Worm (Caenorhabditis elegans) whole organism, L4 larva: Measurements from ENCODE around the gene R07B7.12.

ENCODE experiments used
- D1046.2 ChIP-seq: fragments of 200-800 bp; sonication (Bioruptor generic); IDR thresholded peaks from 2 replicates; pipeline ENCODE4 v1.3.6; 2022; ENCODE audit warnings: missing genetic modification characterization, missing compliant biosample characterization
- R02D3.7 ChIP-seq: fragments of 150-350 bp; sonication (generic microtip); optimal IDR thresholded peaks from 3 replicates; lab custom pipeline; 2014; ENCODE audit warnings: missing biosample characterization, missing genetic modification characterization
- T20F7.1 ChIP-seq: fragments of 200-800 bp; sonication (Bioruptor generic); optimal IDR thresholded peaks from 2 replicates; lab custom pipeline; 2018; ENCODE audit warnings: mild to moderate bottlenecking, missing genetic modification characterization, missing compliant biosample characterization
- Y48G9A.11 ChIP-seq: fragments of 200-800 bp; sonication (Bioruptor generic); IDR thresholded peaks from 2 replicates; pipeline ENCODE4 v1.3.6; 2022; ENCODE audit warnings: missing genetic modification reagents, missing genetic modification characterization, missing compliant biosample characterization
- Y5F2A.4 ChIP-seq: fragments of 200-800 bp; sonication (Bioruptor generic); optimal IDR thresholded peaks from 2 replicates; lab custom pipeline; 2018; ENCODE audit warnings: mild to moderate bottlenecking, missing genetic modification characterization, missing compliant biosample characterization
- arid-1 ChIP-seq: fragments of 200-800 bp; sonication (Bioruptor generic); conservative IDR thresholded peaks from 2 replicates; pipeline ENCODE4 v1.3.6; 2022; ENCODE audit warnings: missing genetic modification reagents, missing genetic modification characterization, missing compliant biosample characterization
- ceh-62 ChIP-seq: sonication (generic microtip); optimal IDR thresholded peaks from 2 replicates; lab custom pipeline; 2017; ENCODE audit warnings: missing biosample characterization, missing genetic modification characterization
- ces-1 ChIP-seq: fragments of 150-350 bp; sonication (generic microtip); optimal IDR thresholded peaks from 4 replicates; lab custom pipeline; 2014; ENCODE audit warnings: missing biosample characterization, missing genetic modification reagents, missing genetic modification characterization
- daf-12 ChIP-seq: fragments of 150-350 bp; optimal IDR thresholded peaks from 2 replicates; lab custom pipeline; 2014; ENCODE audit warnings: missing biosample characterization, missing genetic modification reagents, missing genetic modification characterization
- daf-16 ChIP-seq, 3 experiments: sonication (generic microtip); optimal IDR thresholded peaks; 2 replicates each; lab custom pipeline; 2016 to 2017; ENCODE audit warnings: missing genetic modification characterization in 3 of 3, missing genetic modification reagents in 3 of 3, mild to moderate bottlenecking in 2 of 3, missing compliant biosample characterization in 2 of 3, missing biosample characterization in 1 of 3, moderate library complexity in 1 of 3
- dmd-6 ChIP-seq: fragments of 200-800 bp; sonication (Bioruptor generic); IDR thresholded peaks from 2 replicates; pipeline ENCODE4 v1.3.6; 2022; ENCODE audit warnings: missing genetic modification reagents, missing genetic modification characterization, missing compliant biosample characterization
- dmd-9 ChIP-seq: fragments of 200-800 bp; sonication (Bioruptor generic); IDR thresholded peaks from 2 replicates; pipeline ENCODE4 v1.3.6; 2022; ENCODE audit warnings: missing genetic modification reagents, missing genetic modification characterization, missing compliant biosample characterization
- duxl-1 ChIP-seq: sonication (generic microtip); optimal IDR thresholded peaks from 2 replicates; lab custom pipeline; 2016; ENCODE audit warnings: mild to moderate bottlenecking, missing genetic modification characterization, moderate library complexity, missing compliant biosample characterization; ENCODE audit not compliant: poor library complexity
- dve-1 ChIP-seq: sonication (generic microtip); optimal IDR thresholded peaks from 2 replicates; lab custom pipeline; 2017; ENCODE audit warnings: antibody characterized with exemption, mild to moderate bottlenecking, missing genetic modification characterization, missing compliant biosample characterization; ENCODE audit not compliant: insufficient read depth
- gei-8 ChIP-seq: fragments of 200-800 bp; sonication (Bioruptor generic); optimal IDR thresholded peaks from 2 replicates; lab custom pipeline; 2018; ENCODE audit warnings: mild to moderate bottlenecking, missing genetic modification characterization, missing compliant biosample characterization
- hif-1 ChIP-seq, 2 experiments: sonication (generic microtip); optimal IDR thresholded peaks; 2 replicates each; lab custom pipeline; 2016 to 2017; ENCODE audit warnings: missing compliant biosample characterization in 2 of 2, missing genetic modification characterization in 2 of 2, missing genetic modification reagents in 2 of 2, missing genotype in 2 of 2, mild to moderate bottlenecking in 1 of 2
- hlh-11 ChIP-seq: fragments of 200-800 bp; sonication (Bioruptor generic); optimal IDR thresholded peaks from 2 replicates; lab custom pipeline; 2018; ENCODE audit warnings: mild to moderate bottlenecking, missing genetic modification characterization, missing compliant biosample characterization
- jun-1 ChIP-seq: fragments of 150-350 bp; optimal IDR thresholded peaks from 2 replicates; lab custom pipeline; 2014; ENCODE audit warnings: missing biosample characterization, missing genetic modification reagents, missing genetic modification characterization
- lim-7 ChIP-seq: fragments of 200-800 bp; sonication (Bioruptor generic); IDR thresholded peaks from 2 replicates; pipeline ENCODE4 v1.3.6; 2022; ENCODE audit warnings: missing genetic modification characterization, missing compliant biosample characterization
- lin-1 ChIP-seq: fragments of 200-800 bp; sonication (Bioruptor generic); IDR thresholded peaks from 2 replicates; pipeline ENCODE4 v1.3.6; 2022; ENCODE audit warnings: missing genetic modification reagents, missing genetic modification characterization, missing compliant biosample characterization
- lin-38 ChIP-seq: fragments of 200-800 bp; sonication (Bioruptor generic); IDR thresholded peaks from 2 replicates; pipeline ENCODE4 v1.3.6; 2022; ENCODE audit warnings: missing genetic modification reagents, missing genetic modification characterization, missing compliant biosample characterization
- lin-39 ChIP-seq: fragments of 150-350 bp; optimal IDR thresholded peaks from 2 replicates; lab custom pipeline; 2014; ENCODE audit warnings: missing biosample characterization, missing genetic modification reagents, missing genetic modification characterization
- lir-3 ChIP-seq: sonication (generic microtip); optimal IDR thresholded peaks from 2 replicates; lab custom pipeline; 2016; ENCODE audit warnings: mild to moderate bottlenecking, missing genetic modification characterization, missing compliant biosample characterization
- lsy-2 ChIP-seq, 2 experiments: fragments of 150-350 bp in 1 of 2; sonication (generic microtip) in 1 of 2; optimal IDR thresholded peaks; 2 replicates each; lab custom pipeline; 2014 to 2017; ENCODE audit warnings: missing biosample characterization in 2 of 2, missing genetic modification characterization in 2 of 2
- madf-5 ChIP-seq, 2 experiments: fragments of 200-800 bp; sonication (Bioruptor generic); IDR thresholded peaks; 2 replicates each; pipeline ENCODE4 v1.3.6; 2022; ENCODE audit warnings: missing compliant biosample characterization in 2 of 2, missing genetic modification characterization in 2 of 2
- mdt-29 ChIP-seq: fragments of 200-800 bp; sonication (Bioruptor generic); IDR thresholded peaks from 2 replicates; pipeline ENCODE4 v1.3.6; 2022; ENCODE audit warnings: missing genetic modification reagents, missing genetic modification characterization, missing compliant biosample characterization
- mxl-3 ChIP-seq: fragments of 200-800 bp; sonication (Bioruptor generic); optimal IDR thresholded peaks from 2 replicates; lab custom pipeline; 2018; ENCODE audit warnings: mild to moderate bottlenecking, missing genetic modification characterization, missing compliant biosample characterization
- nhr-10 ChIP-seq: fragments of 150-350 bp; optimal IDR thresholded peaks from 2 replicates; lab custom pipeline; 2014; ENCODE audit warnings: missing biosample characterization, missing genetic modification characterization
- nhr-111 ChIP-seq: fragments of 200-800 bp; sonication (Bioruptor generic); optimal IDR thresholded peaks from 2 replicates; lab custom pipeline; 2018; ENCODE audit warnings: mild to moderate bottlenecking, missing genetic modification characterization, missing compliant biosample characterization
- nhr-237 ChIP-seq: sonication (generic microtip); optimal IDR thresholded peaks from 2 replicates; lab custom pipeline; 2017; ENCODE audit warnings: missing biosample characterization, missing genetic modification characterization
- nhr-25 ChIP-seq: sonication (generic microtip); optimal IDR thresholded peaks from 2 replicates; lab custom pipeline; 2017; ENCODE audit warnings: missing genetic modification characterization, mild to moderate bottlenecking, missing compliant biosample characterization, antibody characterized with exemption, moderate library complexity, borderline replicate concordance; ENCODE audit not compliant: insufficient read depth
- nhr-28 ChIP-seq: fragments of 150-350 bp; optimal IDR thresholded peaks from 2 replicates; lab custom pipeline; 2014; ENCODE audit warnings: missing biosample characterization, missing genetic modification characterization
- nhr-77 ChIP-seq: fragments of 150-350 bp; optimal IDR thresholded peaks from 2 replicates; lab custom pipeline; 2014; ENCODE audit warnings: missing biosample characterization, missing genetic modification characterization
- pha-4 ChIP-seq, 2 experiments: fragments of 150-350 bp in 1 of 2; fragments of 200-800 bp in 1 of 2; sonication (Bioruptor generic) in 1 of 2; IDR thresholded peaks in 1 of 2; optimal IDR thresholded peaks in 1 of 2; 2 replicates each; pipeline versions ENCODE4 v1.3.6 to Lab custom; 2014 to 2022; ENCODE audit warnings: missing genetic modification characterization in 2 of 2, missing genetic modification reagents in 2 of 2, missing biosample characterization in 1 of 2, missing compliant biosample characterization in 1 of 2
- pqm-1 ChIP-seq: sonication (generic microtip); optimal IDR thresholded peaks from 2 replicates; lab custom pipeline; 2017; ENCODE audit warnings: missing biosample characterization, missing genetic modification characterization
- sdz-12 ChIP-seq: fragments of 200-800 bp; sonication (Bioruptor generic); optimal IDR thresholded peaks from 2 replicates; lab custom pipeline; 2018; ENCODE audit warnings: mild to moderate bottlenecking, missing genetic modification characterization, missing compliant biosample characterization
- spr-3 ChIP-seq: fragments of 200-800 bp; sonication (Bioruptor generic); optimal IDR thresholded peaks from 2 replicates; lab custom pipeline; 2018; ENCODE audit warnings: mild to moderate bottlenecking, missing genetic modification characterization, missing compliant biosample characterization
- tag-97 ChIP-seq: fragments of 200-800 bp; sonication (Bioruptor generic); IDR thresholded peaks from 2 replicates; pipeline ENCODE4 v1.3.6; 2022; ENCODE audit warnings: missing genetic modification characterization, missing compliant biosample characterization
- zfp-3 ChIP-seq: fragments of 200-800 bp; sonication (Bioruptor generic); conservative IDR thresholded peaks from 2 replicates; pipeline ENCODE4 v1.3.6; 2022; ENCODE audit warnings: missing genetic modification reagents, missing genetic modification characterization, missing compliant biosample characterization
- zip-11 ChIP-seq: fragments of 200-800 bp; sonication (Bioruptor generic); IDR thresholded peaks from 2 replicates; pipeline ENCODE4 v1.3.6; 2022; ENCODE audit warnings: missing genetic modification characterization, missing compliant biosample characterization
- zip-2 ChIP-seq: fragments of 150-350 bp; optimal IDR thresholded peaks from 2 replicates; lab custom pipeline; 2014; ENCODE audit warnings: missing biosample characterization, missing genetic modification characterization
- ztf-11 ChIP-seq: fragments of 150-350 bp; optimal IDR thresholded peaks from 2 replicates; lab custom pipeline; 2014; ENCODE audit warnings: missing biosample characterization, missing genetic modification characterization

The R07B7.12 gene

DNA sequence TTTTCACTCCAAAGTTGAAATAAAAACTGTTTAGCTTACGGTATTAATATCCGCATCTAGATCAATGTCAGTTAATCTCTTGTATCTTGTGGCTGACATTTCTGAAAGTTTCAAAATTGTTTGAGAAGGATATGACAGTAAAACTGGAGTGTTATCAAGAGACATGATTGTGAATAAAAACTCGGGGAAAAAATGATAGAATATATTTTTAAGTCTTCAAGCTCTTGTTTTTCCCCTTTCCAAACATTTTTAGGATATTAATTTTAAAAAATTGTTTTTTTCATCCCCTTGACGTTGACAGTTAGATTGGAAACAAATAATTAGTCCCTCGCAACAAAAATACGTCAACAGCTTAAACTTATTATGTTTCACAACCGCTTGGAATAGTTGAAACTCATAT is 14.0 kb upstream of the R07B7.12 start, which contains the start of gene R07B7.6:
Gene R07B7.6 (minus strand): TSS at position 101 of the 400 bp plus-strand sequence.
- no peak for TF ChIP-seq nhr-111 (GFP tag; lab: Kevin White, UChicago)
- no peak for TF ChIP-seq madf-5 (GFP tag; IDR thresholded peaks at IDR 0.05; lab: Robert Waterston, UW)
- no peak for TF ChIP-seq gei-8 (GFP tag; lab: Kevin White, UChicago)
- TF ChIP-seq nhr-10: no peak
- TF ChIP-seq hlh-11: no peak
- TF ChIP-seq mdt-29 (GFP tag; lab: Robert Waterston, UW): no peak
- no peak for TF ChIP-seq ceh-62
- TF ChIP-seq D1046.2 (GFP tag; lab: Robert Waterston, UW): no peak
- no peak for TF ChIP-seq R02D3.7 (tag; lab: Kevin White, UChicago)
- no peak for TF ChIP-seq lin-39 (tag; lab: Kevin White, UChicago)
- TF ChIP-seq lsy-2 (tag; optimal IDR thresholded peaks at IDR 0.05; lab: Kevin White, UChicago): no peak
- no peak for TF ChIP-seq zip-11 (GFP tag; lab: Robert Waterston, UW)
- no peak for TF ChIP-seq pqm-1 (tag; lab: Kevin White, UChicago)
- TF ChIP-seq ces-1 (GFP tag; lab: Kevin White, UChicago): no peak
- no peak for TF ChIP-seq arid-1 (GFP tag; lab: Robert Waterston, UW)
- TF ChIP-seq zfp-3: no peak
- TF ChIP-seq nhr-25 (tag; lab: Kevin White, UChicago): no peak

DNA sequence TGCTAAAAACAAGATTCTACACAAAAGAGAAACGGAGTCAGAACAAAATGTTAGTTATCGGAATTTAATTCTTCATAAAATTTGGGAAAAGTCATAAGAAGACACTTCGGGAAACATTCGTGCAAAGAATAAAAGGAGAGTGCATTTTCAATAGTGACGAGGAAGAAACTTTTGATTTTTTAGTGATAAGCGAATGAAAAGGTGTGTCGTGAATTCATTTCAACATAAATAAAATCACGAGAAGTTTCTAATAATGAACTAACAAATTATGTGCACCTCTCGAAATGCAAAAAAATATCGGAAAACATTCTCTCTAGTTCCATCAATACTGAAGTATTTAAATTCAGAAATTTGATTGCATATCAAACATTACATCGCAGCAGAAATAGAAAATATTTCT is 12.9 kb upstream of the R07B7.12 start:
- TF ChIP-seq ces-1 (GFP tag; lab: Kevin White, UChicago): no peak
- TF ChIP-seq nhr-28: peak; percentile 67
- no peak for TF ChIP-seq daf-16 (GFP tag; optimal IDR thresholded peaks at IDR 0.05; lab: Kevin White, UChicago)
- peak; percentile 73 for TF ChIP-seq daf-16 (tag; optimal IDR thresholded peaks at IDR 0.05; lab: Kevin White, UChicago)
- TF ChIP-seq dmd-6 (GFP tag; lab: Robert Waterston, UW): peak; percentile 51
- TF ChIP-seq Y48G9A.11 (GFP tag; lab: Robert Waterston, UW): no peak
- peak; percentile 41 for TF ChIP-seq nhr-77 (tag; lab: Kevin White, UChicago)
- peak; percentile 60 for TF ChIP-seq pqm-1 (tag; lab: Kevin White, UChicago)
- peak; percentile 26 for TF ChIP-seq dve-1 (tag; lab: Kevin White, UChicago)
- TF ChIP-seq madf-5 (GFP tag; IDR thresholded peaks at IDR 0.05; lab: Robert Waterston, UW): no peak

DNA sequence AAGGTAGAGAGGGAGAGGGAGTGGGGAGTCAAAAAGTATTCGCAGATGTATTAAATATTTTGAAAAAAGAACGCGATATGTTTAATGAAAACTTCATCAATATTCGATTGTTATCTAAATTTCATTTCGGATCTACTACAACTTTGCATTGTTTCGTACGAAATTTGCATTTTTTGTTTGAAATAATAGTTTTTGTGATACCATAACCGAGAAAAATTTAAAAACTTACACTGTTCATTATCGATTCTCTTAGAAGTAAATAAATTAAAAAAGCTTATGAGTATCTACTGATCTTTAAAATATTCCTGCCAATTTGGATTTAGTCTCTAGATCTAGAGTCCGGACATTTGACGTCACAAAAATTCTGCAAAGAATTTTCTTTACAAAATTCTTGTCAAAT is 8.6 kb upstream of the R07B7.12 start, which contains the start of gene R07B7.9:
Gene R07B7.9 (minus strand): TSS at position 101 of the 400 bp plus-strand sequence.
- TF ChIP-seq lim-7 (GFP tag; lab: Robert Waterston, UW) (no peak), Y5F2A.4 (GFP tag; lab: Kevin White, UChicago) (no peak), zip-2 (no peak), jun-1 (no peak), tag-97 (no peak), hif-1 (tag; optimal IDR thresholded peaks at IDR 0.05; lab: Kevin White, UChicago) (no peak), T20F7.1 (no peak), nhr-237 (tag; lab: Kevin White, UChicago) (no peak), duxl-1 (tag; lab: Kevin White, UChicago) (no peak), ztf-11 (tag; lab: Kevin White, UChicago) (no peak), lin-1 (GFP tag; lab: Robert Waterston, UW) (no peak), gei-8 (GFP tag; lab: Kevin White, UChicago) (no peak)

DNA sequence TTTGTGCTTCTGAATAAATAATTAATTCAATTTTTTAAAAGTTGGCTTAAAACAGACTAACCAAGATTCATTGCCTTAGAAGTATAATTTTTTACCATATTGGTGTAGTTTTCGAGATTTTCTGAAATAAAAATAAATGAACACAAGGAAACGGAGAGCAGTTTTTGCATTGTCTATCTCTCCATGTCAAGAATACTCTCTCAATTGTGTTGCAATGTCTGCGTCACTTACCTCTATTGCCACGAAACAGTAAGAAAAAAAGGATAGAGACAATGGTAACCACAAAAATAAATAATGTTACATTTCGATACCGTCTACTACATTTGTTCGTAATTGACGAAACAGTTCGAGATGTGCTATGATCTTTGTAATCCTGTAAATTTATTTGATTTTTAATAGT is 5.9 kb upstream of the R07B7.12 start, which contains the start of gene R07B7.10:
Gene R07B7.10 (plus strand): TSS at position 285 of the 400 bp plus-strand sequence.
- TF ChIP-seq dve-1 (tag; lab: Kevin White, UChicago): peak; percentile 14
- no peak for TF ChIP-seq dmd-9
- TF ChIP-seq nhr-28: peak; percentile 18
- no peak for TF ChIP-seq daf-12 (tag; lab: Kevin White, UChicago)
- TF ChIP-seq zip-2: no peak
- no peak for TF ChIP-seq pha-4 (GFP tag; IDR thresholded peaks at IDR 0.05; lab: Robert Waterston, UW)
- TF ChIP-seq pha-4 (tag; optimal IDR thresholded peaks at IDR 0.05; lab: Kevin White, UChicago): no peak
- no peak for TF ChIP-seq lim-7 (GFP tag; lab: Robert Waterston, UW)
- no peak for TF ChIP-seq lir-3 (tag; lab: Kevin White, UChicago)
- no peak for TF ChIP-seq mxl-3 (GFP tag; lab: Kevin White, UChicago)
- TF ChIP-seq sdz-12 (GFP tag; lab: Kevin White, UChicago): no peak
- no peak for TF ChIP-seq spr-3 (GFP tag; lab: Kevin White, UChicago)
- TF ChIP-seq lin-38 (GFP tag; lab: Robert Waterston, UW): no peak
